Worm (Caenorhabditis elegans) whole organism, early embryonic: ENCODE results near the gene F43C11.11.

Source experiments
- aly-1 ChIP-seq: sonication (generic microtip); optimal IDR thresholded peaks from 2 replicates; lab custom pipeline; 2016; ENCODE audit warnings: missing genetic modification characterization, missing compliant biosample characterization
- ama-1 ChIP-seq: fragments of 150-350 bp; optimal IDR thresholded peaks from 2 replicates; lab custom pipeline; 2014
- ceh-36 ChIP-seq: sonication (generic microtip); optimal IDR thresholded peaks from 2 replicates; lab custom pipeline; 2016; ENCODE audit warnings: missing genetic modification characterization, inconsistent platforms, missing compliant biosample characterization
- flt-1 ChIP-seq: fragments of 200-800 bp; sonication (Bioruptor generic); IDR thresholded peaks from 2 replicates; pipeline ENCODE4 v1.3.6; 2022; ENCODE audit warnings: missing genetic modification characterization, missing compliant biosample characterization
- hmbx-1 ChIP-seq: sonication (generic microtip); optimal IDR thresholded peaks from 2 replicates; lab custom pipeline; 2016; ENCODE audit warnings: mild to moderate bottlenecking, missing genetic modification characterization, missing compliant biosample characterization
- hnd-1 ChIP-seq: sonication (generic microtip); optimal IDR thresholded peaks from 2 replicates; lab custom pipeline; 2016; ENCODE audit warnings: missing genetic modification characterization, missing compliant biosample characterization
- scrt-1 ChIP-seq: fragments of 200-800 bp; sonication (Bioruptor generic); IDR thresholded peaks from 2 replicates; pipeline ENCODE4 v1.3.6; 2022; ENCODE audit warnings: missing genetic modification characterization, missing compliant biosample characterization
- sea-1 ChIP-seq: fragments of 200-800 bp; sonication (Bioruptor generic); conservative IDR thresholded peaks from 2 replicates; pipeline ENCODE4 v1.3.6; 2022; ENCODE audit warnings: missing genetic modification characterization, missing compliant biosample characterization
- tbx-37 ChIP-seq: fragments of 200-800 bp; sonication (Bioruptor generic); conservative IDR thresholded peaks from 2 replicates; pipeline ENCODE4 v1.3.6; 2022; ENCODE audit warnings: missing genetic modification reagents, missing genetic modification characterization, missing compliant biosample characterization
- tra-4 ChIP-seq: sonication (generic microtip); optimal IDR thresholded peaks from 2 replicates; lab custom pipeline; 2017; ENCODE audit warnings: missing genetic modification characterization, missing compliant biosample characterization

ce11 chrII:2342004-2342479, 21.5 kb downstream of the F43C11.11 start, which contains the start of gene F43C11.6:
- TF ChIP-seq tra-4 (tag; lab: Kevin White, UChicago) (no peak), scrt-1 (GFP tag; lab: Robert Waterston, UW) (no peak), ama-1 (lab: Kevin White, UChicago) (no peak), flt-1 (GFP tag; lab: Robert Waterston, UW) (no peak), sea-1 (no peak), aly-1 (no peak), ceh-36 (tag; lab: Kevin White, UChicago) (no peak), hnd-1 (tag; lab: Kevin White, UChicago) (no peak), tbx-37 (GFP tag; lab: Robert Waterston, UW) (no peak), hmbx-1 (tag; lab: Kevin White, UChicago) (no peak)
